Fruit fly (Drosophila melanogaster): ENCODE measurements around the gene COX8.

Gene COX8

DNA sequence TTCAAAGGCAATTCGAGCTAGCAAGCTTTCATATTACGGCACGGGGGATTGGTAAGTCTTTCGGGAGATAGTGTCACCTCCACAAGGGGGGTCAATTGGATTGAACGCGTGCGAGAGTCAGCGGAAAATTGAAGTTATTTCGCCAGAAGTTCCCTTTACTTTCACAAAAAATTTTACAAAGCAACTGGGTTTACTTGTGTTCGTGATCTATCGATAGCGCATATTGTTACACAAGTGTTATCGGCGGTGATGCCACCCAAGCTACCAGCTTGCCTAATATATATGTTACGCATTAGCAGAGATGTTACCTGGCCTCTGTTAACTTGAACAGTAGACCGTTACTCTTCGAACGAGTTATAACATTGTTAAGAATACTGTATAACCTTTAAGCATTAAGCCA lies 15.5 kb upstream of the COX8 start, which contains the start of gene Wnk:
Gene Wnk, minus strand, starts transcription at position 177 of the 400 bp plus-strand sequence.
- TF ChIP-seq CG6792 (GFP tag; optimal IDR thresholded peaks at IDR 0.05): no peak
- no peak for TF ChIP-seq CG6808 (GFP tag; optimal IDR thresholded peaks at IDR 0.05)
- no peak for TF ChIP-seq Eip75B (GFP tag; optimal IDR thresholded peaks at IDR 0.05)
- TF ChIP-seq Sox15 (GFP tag; optimal IDR thresholded peaks at IDR 0.05): no peak
- no peak for TF ChIP-seq fd59A (GFP tag; optimal IDR thresholded peaks at IDR 0.05)
- no peak for TF ChIP-seq spab (GFP tag; optimal IDR thresholded peaks at IDR 0.05)

DNA sequence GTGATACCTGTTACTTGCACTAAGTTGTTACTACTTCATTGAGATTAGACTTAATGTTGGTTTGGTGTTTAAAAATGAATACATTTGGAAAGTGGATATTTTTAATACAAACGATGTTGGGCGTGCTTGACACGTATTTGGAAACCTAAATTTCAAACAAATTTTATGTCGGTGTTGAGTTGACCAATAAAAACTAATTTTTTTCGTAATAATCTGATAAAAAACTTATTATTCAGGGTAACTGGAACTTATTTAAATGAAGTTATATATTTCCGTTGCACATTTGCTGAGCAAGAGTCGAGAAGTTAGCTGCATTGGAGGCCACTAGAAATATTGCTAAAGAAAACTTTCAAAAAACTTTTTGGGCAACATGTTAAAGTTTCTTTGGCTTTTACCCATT lies 2.8 kb upstream of the COX8 start, which contains the start of gene CG33290:
Gene CG33290, plus strand, starts transcription at position 301 of the 400 bp plus-strand sequence.
- no peak for TF ChIP-seq lz (GFP tag; optimal IDR thresholded peaks at IDR 0.05)
- TF ChIP-seq Eip93F (GFP tag; optimal IDR thresholded peaks at IDR 0.05): no peak
- no peak for TF ChIP-seq esn (GFP tag; optimal IDR thresholded peaks at IDR 0.05)
- TF ChIP-seq eg (GFP tag; IDR thresholded peaks at IDR 0.05): no peak
- TF ChIP-seq pdm3 (GFP tag; optimal IDR thresholded peaks at IDR 0.05): no peak
- TF ChIP-seq OdsH (GFP tag; optimal IDR thresholded peaks at IDR 0.05): no peak
- no peak for TF ChIP-seq cyc (GFP tag; optimal IDR thresholded peaks at IDR 0.05)
- no peak for TF ChIP-seq CG11902 (GFP tag; optimal IDR thresholded peaks at IDR 0.05)
- no peak for TF ChIP-seq CG10669 (GFP tag; optimal IDR thresholded peaks at IDR 0.05)
- no peak for TF ChIP-seq acj6 (GFP tag; optimal IDR thresholded peaks at IDR 0.05)
- no peak for TF ChIP-seq CG6276 (GFP tag; optimal IDR thresholded peaks at IDR 0.05)
- no peak for TF ChIP-seq salr (GFP tag; optimal IDR thresholded peaks at IDR 0.05)
- no peak for TF ChIP-seq Hr39 (GFP tag; optimal IDR thresholded peaks at IDR 0.05)
- no peak for TF ChIP-seq Lpt (GFP tag; optimal IDR thresholded peaks at IDR 0.05)
- no peak for TF ChIP-seq CG11294 (GFP tag; IDR thresholded peaks at IDR 0.05)
- TF ChIP-seq Sox15 (GFP tag; optimal IDR thresholded peaks at IDR 0.05): no peak

DNA sequence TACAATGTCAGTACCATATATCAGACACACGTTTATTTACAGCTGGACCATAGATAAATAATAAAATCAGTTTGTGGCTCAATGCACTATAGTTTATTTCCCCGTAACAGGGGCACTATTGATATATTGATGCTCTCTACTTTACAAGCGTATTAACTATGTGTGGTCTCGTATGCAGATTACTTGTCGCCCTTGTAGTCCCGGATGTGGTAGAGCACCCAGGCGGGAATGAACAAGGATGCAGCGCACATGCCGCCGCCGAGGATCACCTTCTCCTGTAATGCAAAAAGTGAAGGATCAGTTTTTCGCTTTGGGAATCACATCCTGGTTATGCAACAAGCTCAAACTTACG lies 378 bp downstream of the COX8 start:
- no peak for TF ChIP-seq CG6276 (GFP tag; optimal IDR thresholded peaks at IDR 0.05)
- TF ChIP-seq esn (GFP tag; optimal IDR thresholded peaks at IDR 0.05): no peak
- TF ChIP-seq CG3919 (GFP tag; optimal IDR thresholded peaks at IDR 0.05): no peak
- TF ChIP-seq CG34406 (GFP tag; optimal IDR thresholded peaks at IDR 0.05): no peak
- TF ChIP-seq CG32006 (GFP tag; optimal IDR thresholded peaks at IDR 0.05): no peak
- TF ChIP-seq Blimp-1 (GFP tag; optimal IDR thresholded peaks at IDR 0.05): no peak

DNA sequence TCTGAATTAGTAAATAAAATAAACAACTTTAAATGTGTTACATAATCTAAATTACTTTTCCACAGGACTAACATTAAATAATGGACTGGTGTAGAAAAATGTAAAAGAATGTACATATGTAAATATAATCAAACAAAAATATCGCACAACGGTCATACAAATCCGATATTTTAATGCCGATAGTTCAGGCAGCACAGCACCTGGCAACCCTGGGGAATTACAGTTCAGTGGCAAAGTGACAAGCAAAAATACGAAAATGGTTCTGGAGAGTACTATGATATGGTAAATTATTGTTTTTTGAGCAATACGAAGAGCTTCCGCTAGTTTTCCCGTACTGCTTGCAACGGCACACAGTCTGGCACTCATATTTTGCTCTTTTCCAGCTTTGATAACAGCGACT lies 2.4 kb downstream of the COX8 start, which contains the start of gene Rpn10:
Gene Rpn10, plus strand, starts transcription at position 144 of the 400 bp plus-strand sequence.
- no peak for TF ChIP-seq salr (GFP tag; optimal IDR thresholded peaks at IDR 0.05)
- no peak for TF ChIP-seq dsx (GFP tag; optimal IDR thresholded peaks at IDR 0.05; ENCODE audit: poor library complexity, severe bottlenecking)
- TF ChIP-seq CG11902 (GFP tag; optimal IDR thresholded peaks at IDR 0.05): no peak
- no peak for TF ChIP-seq pdm3 (GFP tag; optimal IDR thresholded peaks at IDR 0.05)
- TF ChIP-seq CG10669 (GFP tag; optimal IDR thresholded peaks at IDR 0.05): no peak
- no peak for TF ChIP-seq CG11762 (GFP tag; optimal IDR thresholded peaks at IDR 0.05; ENCODE audit: insufficient read depth)
- TF ChIP-seq CG6163 (GFP tag; IDR thresholded peaks at IDR 0.05): no peak
- TF ChIP-seq CG1621 (tag; optimal IDR thresholded peaks at IDR 0.05): no peak
- TF ChIP-seq Eip78C (GFP tag): peak; percentile 73
- no peak for TF ChIP-seq Blimp-1 (GFP tag; optimal IDR thresholded peaks at IDR 0.05)
- TF ChIP-seq Smox (GFP tag; optimal IDR thresholded peaks at IDR 0.05): no peak
- TF ChIP-seq esn (GFP tag; optimal IDR thresholded peaks at IDR 0.05): peak; percentile 27
- no peak for TF ChIP-seq Hr39 (GFP tag; optimal IDR thresholded peaks at IDR 0.05)
- TF ChIP-seq CG6854 (GFP tag; optimal IDR thresholded peaks at IDR 0.05): no peak
- peak; percentile 9 for TF ChIP-seq topi (GFP tag; optimal IDR thresholded peaks at IDR 0.05)
- peak; percentile 25 for TF ChIP-seq CG3032 (tag; optimal IDR thresholded peaks at IDR 0.05)
- TF ChIP-seq CG3919 (GFP tag; optimal IDR thresholded peaks at IDR 0.05): no peak
- TF ChIP-seq CG6276 (GFP tag; optimal IDR thresholded peaks at IDR 0.05): no peak
- no peak for TF ChIP-seq cyc (GFP tag; optimal IDR thresholded peaks at IDR 0.05)
- no peak for TF ChIP-seq CG9139 (GFP tag; optimal IDR thresholded peaks at IDR 0.05)
- TF ChIP-seq CG10631 (GFP tag; optimal IDR thresholded peaks at IDR 0.05): no peak
- TF ChIP-seq lz (GFP tag; optimal IDR thresholded peaks at IDR 0.05): peak; percentile 31
- TF ChIP-seq CG4318 (GFP tag; optimal IDR thresholded peaks at IDR 0.05): no peak
- no peak for TF ChIP-seq CG6792 (GFP tag; optimal IDR thresholded peaks at IDR 0.05)
- no peak for TF ChIP-seq Ets21C (GFP tag; optimal IDR thresholded peaks at IDR 0.05)
- peak; percentile 40 for TF ChIP-seq CG31627 (GFP tag; optimal IDR thresholded peaks at IDR 0.05)
- no peak for TF ChIP-seq CG32006 (GFP tag; optimal IDR thresholded peaks at IDR 0.05)
- no peak for TF ChIP-seq Sox14 (GFP tag; optimal IDR thresholded peaks at IDR 0.05)
- no peak for TF ChIP-seq CG11294 (GFP tag; IDR thresholded peaks at IDR 0.05)
- no peak for TF ChIP-seq Eip75B (GFP tag; optimal IDR thresholded peaks at IDR 0.05)
